Fruit fly (Drosophila melanogaster) ovary, adult (tissue): ENCODE data around the gene CG3386.
A peak's percentile ranks its signal among the peaks of the same experiment; 100 is the strongest.

Experiments used
- CG17801 ChIP-seq: fragments of 200-800 bp; optimal IDR thresholded peaks from 2 replicates; lab custom pipeline; 2019; ENCODE audit warnings: missing biosample characterization, mild to moderate bottlenecking, missing genetic modification characterization, moderate library complexity; ENCODE audit not compliant: partially characterized antibody

Gene CG3386

dm6 chr3L:682420-682882 lies at the start of gene CG3386:
Gene CG3386, minus strand, starts transcription at chr3L:682470.
- no peak for TF ChIP-seq CG17801 (GFP tag; lab: Kevin White, UChicago)

dm6 chr3L:731469-731868 lies 49.2 kb upstream of the CG3386 start:
- TF ChIP-seq CG17801 (GFP tag; lab: Kevin White, UChicago): no peak

dm6 chr3L:729345-729744 lies 47.1 kb upstream of the CG3386 start:
- no peak for TF ChIP-seq CG17801 (GFP tag; lab: Kevin White, UChicago)

- no peak for TF ChIP-seq CG17801 (GFP tag; lab: Kevin White, UChicago)
Measured at dm6 chr3L:728579-728978, 46.3 kb upstream of the CG3386 start.

- no peak for TF ChIP-seq CG17801 (GFP tag; lab: Kevin White, UChicago)
Measured at dm6 chr3L:727874-728273, 45.6 kb upstream of the CG3386 start.

dm6 chr3L:727190-727589 lies 44.9 kb upstream of the CG3386 start:
- no peak for TF ChIP-seq CG17801 (GFP tag; lab: Kevin White, UChicago)

dm6 chr3L:726486-727180 lies 44.4 kb upstream of the CG3386 start:
- TF ChIP-seq CG17801 (GFP tag; lab: Kevin White, UChicago): no peak

- no peak for TF ChIP-seq CG17801 (GFP tag; lab: Kevin White, UChicago)
Measured at dm6 chr3L:725527-726191, 43.4 kb upstream of the CG3386 start.

dm6 chr3L:724518-725341 lies 42.5 kb upstream of the CG3386 start:
- peak; percentile 34 for TF ChIP-seq CG17801 (GFP tag; lab: Kevin White, UChicago)

dm6 chr3L:723654-724461 lies 41.6 kb upstream of the CG3386 start:
- no peak for TF ChIP-seq CG17801 (GFP tag; lab: Kevin White, UChicago)

- no peak for TF ChIP-seq CG17801 (GFP tag; lab: Kevin White, UChicago)
Measured at dm6 chr3L:722386-722785, 40.1 kb upstream of the CG3386 start.

- TF ChIP-seq CG17801 (GFP tag; lab: Kevin White, UChicago): no peak
Measured at dm6 chr3L:721863-722262, 39.6 kb upstream of the CG3386 start.

- TF ChIP-seq CG17801 (GFP tag; lab: Kevin White, UChicago): no peak
Measured at dm6 chr3L:721026-721425, 38.8 kb upstream of the CG3386 start.

dm6 chr3L:718378-718777 lies 36.1 kb upstream of the CG3386 start:
- TF ChIP-seq CG17801 (GFP tag; lab: Kevin White, UChicago): no peak
